Worm (Caenorhabditis elegans) whole organism, L4 larva: Measurements from ENCODE around the gene col-37.
A peak's percentile ranks its signal among the peaks of the same experiment; 100 is the strongest.

ENCODE experiments used
- Y75B8A.6 ChIP-seq: fragments of 200-800 bp; sonication (Bioruptor generic); IDR thresholded peaks from 2 replicates; pipeline ENCODE4 v1.3.6; 2022; ENCODE audit warnings: missing genetic modification reagents, missing genetic modification characterization, missing compliant biosample characterization
- lin-39 ChIP-seq: fragments of 150-350 bp; optimal IDR thresholded peaks from 2 replicates; lab custom pipeline; 2014; ENCODE audit warnings: missing biosample characterization, missing genetic modification reagents, missing genetic modification characterization
- nhr-10 ChIP-seq: fragments of 150-350 bp; optimal IDR thresholded peaks from 2 replicates; lab custom pipeline; 2014; ENCODE audit warnings: missing biosample characterization, missing genetic modification characterization
- nhr-28 ChIP-seq: fragments of 150-350 bp; optimal IDR thresholded peaks from 2 replicates; lab custom pipeline; 2014; ENCODE audit warnings: missing biosample characterization, missing genetic modification characterization

DNA sequence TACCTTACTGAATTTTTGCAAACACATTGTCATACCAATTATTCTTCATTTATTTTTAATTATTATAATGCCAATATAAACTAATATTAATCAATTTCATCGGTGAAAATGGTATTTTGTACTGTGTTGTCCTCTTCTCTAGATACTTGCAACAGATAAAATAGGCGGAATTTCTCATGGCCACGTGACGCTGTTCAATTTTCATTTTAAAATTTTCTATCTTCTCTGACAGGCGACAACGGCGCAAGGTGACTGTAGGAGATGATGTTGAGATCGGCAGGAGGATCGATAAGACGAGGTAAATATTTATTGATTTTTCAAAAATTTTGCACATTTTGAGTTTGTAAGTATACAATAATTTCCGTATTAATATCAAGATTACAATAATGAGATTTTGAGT lies 26.7 kb upstream of the col-37 start, which contains the start of gene ogdh-2:
- no peak for TF ChIP-seq nhr-10
- TF ChIP-seq Y75B8A.6 (GFP tag; lab: Robert Waterston, UW): no peak
- TF ChIP-seq lin-39: no peak
- peak; percentile 2 for TF ChIP-seq nhr-28 (tag; lab: Kevin White, UChicago)
